Worm (Caenorhabditis elegans): ENCODE results near the gene latd-1.

DNA sequence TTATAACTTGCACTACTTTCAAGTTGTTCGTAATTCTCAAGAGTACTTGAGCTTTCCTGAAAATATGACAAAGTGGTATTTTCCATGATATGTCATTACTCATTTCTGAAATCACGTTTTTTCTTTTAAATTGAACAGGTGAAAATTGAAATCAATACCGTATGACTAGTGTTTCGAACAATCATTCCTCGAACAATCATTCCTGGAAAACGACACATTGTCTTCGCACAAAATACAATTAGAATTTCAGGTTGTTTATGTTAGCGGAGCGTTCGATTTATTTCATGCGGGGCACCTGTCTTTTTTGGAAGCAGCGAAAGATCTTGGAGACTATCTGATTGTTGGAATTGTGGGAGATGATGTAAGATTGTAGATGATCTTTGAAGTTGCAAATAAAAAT is 11.4 kb downstream of the latd-1 start:
- TF ChIP-seq mel-28 (tag; optimal IDR thresholded peaks at IDR 0.05; ENCODE audit: borderline replicate concordance) (no peak), snpc-4 (GFP tag; optimal IDR thresholded peaks at IDR 0.05) (no peak), snpc-4 (tag; optimal IDR thresholded peaks at IDR 0.05) (no peak), egrh-3 (GFP tag; IDR thresholded peaks at IDR 0.05) (no peak), xnd-1 (tag; optimal IDR thresholded peaks at IDR 0.05) (no peak), ztf-6 (GFP tag; IDR thresholded peaks at IDR 0.05) (no peak), ceh-91 (GFP tag; IDR thresholded peaks at IDR 0.05) (no peak), F23B12.7 (tag; optimal IDR thresholded peaks at IDR 0.05; ENCODE audit: insufficient read depth) (no peak), sptf-2 (GFP tag; optimal IDR thresholded peaks at IDR 0.05) (no peak), hlh-12 (tag; optimal IDR thresholded peaks at IDR 0.05) (no peak), nhr-90 (tag; optimal IDR thresholded peaks at IDR 0.05) (no peak), nfya-1 (tag; optimal IDR thresholded peaks at IDR 0.05; ENCODE audit: borderline replicate concordance, insufficient read depth) (no peak), F33H1.4 (GFP tag; IDR thresholded peaks at IDR 0.05) (no peak), C17E4.6 (GFP tag; IDR thresholded peaks at IDR 0.05) (no peak), ama-1 (optimal IDR thresholded peaks at IDR 0.05) (no peak), ama-1 (GFP tag; optimal IDR thresholded peaks at IDR 0.05) (no peak)

Data from whole organism, young adult.